Fruit fly (Drosophila melanogaster) ovary, adult (tissue): ENCODE measurements around the gene yem.

ENCODE experiments used
- CG17801 ChIP-seq: fragments of 200-800 bp; optimal IDR thresholded peaks from 2 replicates; lab custom pipeline; 2019; ENCODE audit warnings: missing biosample characterization, mild to moderate bottlenecking, missing genetic modification characterization, moderate library complexity; ENCODE audit not compliant: partially characterized antibody

Gene yem

dm6 chr3R:29130902-29131621, 8.4 kb upstream of the yem start, which contains the start of the genes dgt6 and Vha100-1:
Gene dgt6, minus strand, starts transcription at chr3R:29130972.
Gene Vha100-1, plus strand, starts transcription at chr3R:29131193.
- TF ChIP-seq CG17801 (GFP tag; lab: Kevin White, UChicago) = peak; percentile 36

- TF ChIP-seq CG17801 (GFP tag; lab: Kevin White, UChicago) = peak; percentile 76
Observed at dm6 chr3R:29124128-29124527, 1.4 kb upstream of the yem start.

- peak; percentile 51 for TF ChIP-seq CG17801 (GFP tag; lab: Kevin White, UChicago)
Observed at dm6 chr3R:29116167-29116725, 6.4 kb downstream of the yem start, which contains the start of gene Atg14. Gene Atg14, plus strand, starts transcription at chr3R:29116391.

- no peak for TF ChIP-seq CG17801 (GFP tag; lab: Kevin White, UChicago)
Observed at dm6 chr3R:29113392-29113791, 9.3 kb downstream of the yem start.

DNA sequence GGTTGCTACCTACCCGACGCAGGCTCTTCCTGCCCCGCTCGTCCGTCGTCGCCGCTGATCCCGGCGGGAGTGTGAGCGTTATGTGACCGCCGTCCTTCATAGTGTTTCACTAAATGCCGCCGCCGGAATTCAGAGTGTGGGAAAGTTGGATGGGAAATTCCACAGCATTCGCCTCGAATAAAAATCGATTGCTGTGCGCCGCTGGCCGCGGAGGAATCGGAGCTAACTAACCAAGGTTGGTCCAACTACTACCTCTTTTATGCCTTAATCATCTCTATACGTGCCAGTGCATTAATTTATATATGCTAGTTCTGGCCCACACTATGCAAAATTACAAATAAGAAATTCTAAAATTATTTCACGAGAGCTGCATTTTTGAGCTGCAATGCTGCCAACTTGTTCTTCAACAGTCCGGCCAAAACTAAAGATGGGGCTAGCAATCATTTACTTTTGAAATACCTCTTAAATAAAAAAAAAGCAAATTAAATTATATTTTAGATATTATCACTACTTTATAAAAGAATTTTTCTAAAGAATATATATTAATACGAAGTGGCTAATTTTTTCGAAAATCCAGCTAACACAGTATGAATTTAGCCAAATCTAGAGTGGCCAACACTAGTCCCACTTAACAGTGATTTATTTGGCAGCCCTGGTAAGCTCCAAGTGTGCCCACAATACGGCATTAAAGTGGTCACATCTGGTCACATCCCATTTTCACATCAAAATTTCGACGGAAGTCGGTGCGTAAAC, 10.1 kb downstream of the yem start, which contains the start of the genes alpha-Man-Ib and Pdhb:
alpha-Man-Ib (minus strand) TSS at position 425 of the 753 bp plus-strand sequence.
Pdhb (plus strand) TSS at position 674 of the 753 bp plus-strand sequence.
- TF ChIP-seq CG17801 (GFP tag; lab: Kevin White, UChicago) = peak; percentile 66

DNA sequence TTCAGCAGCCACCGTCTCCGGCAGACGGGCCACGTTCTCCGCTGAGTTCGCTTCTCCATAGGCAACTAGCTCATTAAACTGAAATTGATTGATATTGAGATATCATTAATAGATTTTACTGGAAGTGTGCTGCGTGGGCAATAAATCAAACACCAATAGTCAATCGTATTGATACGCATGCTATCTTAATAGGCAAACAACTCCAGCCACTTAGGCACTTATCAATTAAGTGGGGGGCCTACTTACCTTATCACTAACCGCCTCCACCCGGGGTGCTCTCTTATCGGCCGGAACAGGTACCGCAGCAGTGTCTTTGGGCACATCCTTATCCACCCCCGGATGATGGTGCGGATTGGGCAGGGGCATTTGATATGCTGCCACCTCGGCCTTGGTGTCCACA, 10.9 kb downstream of the yem start:
- TF ChIP-seq CG17801 (GFP tag; lab: Kevin White, UChicago) = no peak

DNA sequence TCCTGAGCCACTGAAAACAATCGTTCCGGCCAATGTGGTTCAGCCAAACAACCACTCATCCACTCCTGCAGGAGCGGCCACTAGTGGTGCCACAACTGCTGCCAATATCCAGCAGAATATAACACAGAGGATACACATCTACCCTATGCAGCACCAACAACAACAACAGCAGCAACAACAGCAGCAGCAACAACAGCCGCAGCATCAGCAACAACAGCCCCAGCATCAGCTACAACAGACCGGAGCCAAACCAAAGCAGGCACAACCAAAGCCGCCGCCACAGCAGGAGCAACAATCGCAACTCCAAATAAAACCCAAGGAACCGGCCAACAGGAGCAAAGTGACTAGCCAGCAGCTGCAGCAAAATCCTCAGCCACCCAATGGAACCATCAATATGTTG, 19.5 kb downstream of the yem start:
- no peak for TF ChIP-seq CG17801 (GFP tag; lab: Kevin White, UChicago)

DNA sequence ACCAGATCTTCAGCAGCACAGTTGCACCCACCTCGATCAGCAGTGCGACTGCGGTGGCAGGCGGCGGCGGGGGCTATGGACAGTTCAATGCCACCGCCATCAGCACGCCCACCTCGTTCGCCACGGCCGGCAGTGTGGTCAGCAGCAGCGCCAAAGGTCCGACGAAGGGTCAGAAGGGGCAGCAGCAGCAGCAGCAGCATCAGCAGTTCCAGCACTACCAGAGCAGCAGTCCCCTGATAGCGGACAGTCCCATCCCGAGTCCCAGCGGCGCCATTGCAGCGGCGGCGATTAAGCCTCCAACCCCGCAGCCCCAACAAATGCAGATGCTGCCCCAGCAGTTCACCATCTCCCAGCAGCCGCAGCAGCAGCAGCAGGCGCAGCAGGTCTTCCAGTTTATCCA, 24.7 kb downstream of the yem start:
- no peak for TF ChIP-seq CG17801 (GFP tag; lab: Kevin White, UChicago)

DNA sequence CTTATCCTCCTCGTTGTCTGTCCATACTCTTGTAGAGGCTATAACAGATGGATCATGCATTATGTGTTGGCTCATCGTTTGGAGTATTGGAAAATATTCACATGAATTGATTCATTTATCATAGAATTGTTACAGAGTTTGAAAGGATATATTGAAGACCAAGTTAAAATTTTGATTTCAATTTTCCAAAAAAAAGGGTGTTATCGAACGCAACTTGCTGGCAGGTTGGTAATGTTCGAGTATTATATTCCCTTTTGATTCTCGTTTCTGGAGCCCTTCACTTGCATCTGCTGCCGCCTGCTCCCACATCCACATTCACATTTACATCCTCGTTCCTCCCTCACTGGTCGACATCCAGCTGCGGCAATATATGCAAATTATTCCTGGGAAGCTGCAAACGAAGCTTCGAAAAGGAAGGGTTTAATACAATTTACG, 26.7 kb downstream of the yem start:
- no peak for TF ChIP-seq CG17801 (GFP tag; lab: Kevin White, UChicago)

dm6 chr3R:29095525-29095924, 27.2 kb downstream of the yem start:
- TF ChIP-seq CG17801 (GFP tag; lab: Kevin White, UChicago) = no peak

- TF ChIP-seq CG17801 (GFP tag; lab: Kevin White, UChicago) = no peak
Observed at dm6 chr3R:29094152-29094551, 28.5 kb downstream of the yem start.

DNA sequence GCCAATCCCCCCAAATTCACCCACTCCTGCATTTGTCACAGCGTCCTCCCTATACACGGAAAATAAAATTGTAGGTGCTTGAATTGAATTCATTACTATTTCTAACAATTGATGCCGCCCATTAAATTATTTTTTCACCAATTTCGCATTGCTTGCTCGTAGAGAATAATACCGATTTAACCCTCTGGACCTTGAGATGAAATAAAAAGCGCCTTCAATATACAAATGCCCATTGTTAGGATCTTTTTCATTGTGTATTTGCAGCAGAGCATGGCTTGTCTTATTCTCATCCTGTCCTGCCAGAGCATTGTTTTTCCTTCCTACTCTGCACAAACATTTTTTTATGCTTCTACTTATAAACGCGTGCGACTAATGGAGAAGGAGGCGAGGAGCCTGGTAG, 31.1 kb downstream of the yem start:
- TF ChIP-seq CG17801 (GFP tag; lab: Kevin White, UChicago) = no peak

DNA sequence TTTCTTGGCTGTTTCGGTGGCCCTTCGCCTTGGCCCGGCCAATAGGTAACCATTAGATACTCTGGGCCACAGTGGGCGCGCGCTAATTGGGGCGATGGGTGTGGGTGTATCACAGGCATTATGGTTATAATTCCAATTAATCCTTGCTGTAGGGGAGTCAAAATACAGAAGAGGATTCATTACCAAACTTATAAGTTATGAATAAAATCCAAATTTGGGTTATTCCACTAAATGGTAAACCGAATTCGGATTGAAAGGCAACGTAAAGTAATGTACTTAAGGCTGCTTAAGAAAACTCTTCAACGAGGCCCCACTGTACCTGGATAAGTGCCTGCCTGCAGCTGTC, 33.0 kb downstream of the yem start:
- TF ChIP-seq CG17801 (GFP tag; lab: Kevin White, UChicago) = no peak

DNA sequence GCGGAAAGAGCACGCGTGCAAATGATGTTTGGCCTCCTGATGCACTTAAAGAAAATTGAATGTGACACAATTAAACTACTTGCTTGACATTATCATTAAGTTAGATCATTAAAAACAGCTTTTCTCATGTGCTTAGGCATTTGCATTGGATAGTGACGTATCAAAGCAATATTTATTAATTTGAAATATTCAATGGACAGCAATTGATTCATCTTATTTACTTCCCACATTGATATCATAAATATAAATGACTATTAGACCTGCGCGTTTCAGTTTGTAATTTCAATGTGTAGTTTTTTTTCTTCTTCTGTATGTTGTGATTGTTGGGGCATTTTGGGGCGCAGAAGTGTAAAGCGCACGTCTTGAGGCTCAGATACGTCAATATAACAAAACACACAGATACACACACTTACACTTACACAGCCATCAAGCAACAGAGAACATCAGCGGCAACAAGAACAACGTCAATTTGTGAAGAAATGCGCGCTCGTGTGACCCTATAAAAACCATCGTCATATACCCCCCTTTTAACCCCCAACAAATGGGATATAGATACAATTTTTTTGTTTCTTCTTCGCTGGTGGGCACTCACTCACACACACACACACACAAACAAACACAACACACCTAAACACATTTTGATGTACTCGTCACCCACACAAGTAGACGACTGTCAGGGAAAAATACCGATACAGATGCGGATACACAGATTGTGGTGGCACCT, 33.6 kb downstream of the yem start:
- no peak for TF ChIP-seq CG17801 (GFP tag; lab: Kevin White, UChicago)
